Fruit fly (Drosophila melanogaster) whole organism, embryonic: Measurements from ENCODE around the gene CG2663.

Source experiments
- Asciz ChIP-seq: fragments of 200-800 bp; sonication (Bioruptor generic); optimal IDR thresholded peaks from 2 replicates; lab custom pipeline; 2017; ENCODE audit warnings: missing biosample characterization, mild to moderate bottlenecking, missing genetic modification characterization, missing genetic modification reagents
- CG11093 ChIP-seq: fragments of 200-800 bp; sonication (Bioruptor generic); IDR thresholded peaks from 3 replicates; pipeline ENCODE4 v1.3.6; 2022; ENCODE audit warnings: missing biosample characterization, missing genetic modification characterization
- CG12071 ChIP-seq: fragments of 200-800 bp; sonication (Bioruptor generic); optimal IDR thresholded peaks from 3 replicates; lab custom pipeline; 2018; ENCODE audit warnings: missing biosample characterization, mild to moderate bottlenecking, missing genetic modification characterization
- CG12155 ChIP-seq: fragments of 200-800 bp; sonication (Bioruptor generic); optimal IDR thresholded peaks from 3 replicates; lab custom pipeline; 2016; ENCODE audit warnings: missing biosample characterization, missing genetic modification characterization
- CG13123 ChIP-seq: fragments of 200-800 bp; sonication (Bioruptor generic); optimal IDR thresholded peaks from 2 replicates; lab custom pipeline; 2016; ENCODE audit warnings: missing biosample characterization, missing genetic modification characterization
- CG1603 ChIP-seq: fragments of 200-800 bp; sonication (Bioruptor generic); optimal IDR thresholded peaks from 2 replicates; lab custom pipeline; 2019; ENCODE audit warnings: missing biosample characterization, mild to moderate bottlenecking, missing genetic modification characterization, moderate library complexity
- CG17328 ChIP-seq: fragments of 200-800 bp; sonication (Bioruptor generic); IDR thresholded peaks from 2 replicates; pipeline ENCODE4 v1.3.6; 2022; ENCODE audit warnings: missing biosample characterization, missing genetic modification characterization
- CG18599 ChIP-seq: fragments of 200-800 bp; sonication (Bioruptor generic); optimal IDR thresholded peaks from 3 replicates; lab custom pipeline; 2017; ENCODE audit warnings: missing biosample characterization, missing genetic modification characterization, mild to moderate bottlenecking, moderate library complexity, missing genetic modification reagents
- CG18619 ChIP-seq: fragments of 200-800 bp; sonication (Bioruptor generic); optimal IDR thresholded peaks from 3 replicates; lab custom pipeline; 2017; ENCODE audit warnings: missing biosample characterization, mild to moderate bottlenecking, missing genetic modification characterization
- CG30431 ChIP-seq: fragments of 200-800 bp; sonication (Bioruptor generic); optimal IDR thresholded peaks from 2 replicates; lab custom pipeline; 2017; ENCODE audit warnings: missing biosample characterization, missing genetic modification characterization
- CG32772 ChIP-seq: fragments of 200-800 bp; sonication (Bioruptor generic); IDR thresholded peaks from 2 replicates; pipeline ENCODE4 v1.3.6; 2022; ENCODE audit warnings: missing biosample characterization, missing genetic modification characterization
- CG34224 ChIP-seq: fragments of 200-800 bp; sonication (Bioruptor generic); IDR thresholded peaks from 3 replicates; pipeline ENCODE4 v1.3.6; 2022; ENCODE audit warnings: missing biosample characterization, missing genetic modification characterization; ENCODE audit not compliant: partially characterized antibody
- CG4707 ChIP-seq: fragments of 200-800 bp; sonication (Bioruptor generic); optimal IDR thresholded peaks from 2 replicates; lab custom pipeline; 2018; ENCODE audit warnings: missing biosample characterization, mild to moderate bottlenecking, missing genetic modification characterization, moderate library complexity
- CG7839 ChIP-seq: fragments of 200-800 bp; sonication (Bioruptor generic); optimal IDR thresholded peaks from 3 replicates; lab custom pipeline; 2018; ENCODE audit warnings: missing biosample characterization, mild to moderate bottlenecking, missing genetic modification characterization, moderate library complexity
- CG8089 ChIP-seq: fragments of 200-800 bp; sonication (Bioruptor generic); optimal IDR thresholded peaks from 3 replicates; lab custom pipeline; 2016; ENCODE audit warnings: missing biosample characterization, missing genetic modification characterization
- CG8290 ChIP-seq, 3 experiments: fragments of 200-800 bp; sonication (Bioruptor generic); optimal IDR thresholded peaks; 2 replicates each; lab custom pipeline; 2016 to 2019; ENCODE audit warnings: missing biosample characterization in 3 of 3, missing genetic modification characterization in 3 of 3, mild to moderate bottlenecking in 2 of 3, moderate library complexity in 1 of 3
- Dref ChIP-seq: fragments of 200-800 bp; sonication (Bioruptor generic); IDR thresholded peaks from 2 replicates; pipeline ENCODE4 v1.3.6; 2022; ENCODE audit warnings: missing biosample characterization, missing genetic modification characterization
- Elba2 ChIP-seq: fragments of 200-800 bp; sonication (Bioruptor generic); optimal IDR thresholded peaks from 3 replicates; lab custom pipeline; 2016; ENCODE audit warnings: missing biosample characterization, missing genetic modification characterization
- Fer1 ChIP-seq: fragments of 200-800 bp; sonication (Bioruptor generic); optimal IDR thresholded peaks from 2 replicates; lab custom pipeline; 2017; ENCODE audit warnings: missing biosample characterization, mild to moderate bottlenecking, missing genetic modification characterization
- H15 ChIP-seq: fragments of 200-800 bp; sonication (Bioruptor generic); IDR thresholded peaks from 3 replicates; pipeline ENCODE4 v1.3.6; 2022; ENCODE audit warnings: missing biosample characterization, missing genetic modification characterization
- HLH3B ChIP-seq: fragments of 200-800 bp; sonication (Bioruptor generic); IDR thresholded peaks from 2 replicates; pipeline ENCODE4 v1.3.6; 2022; ENCODE audit warnings: missing biosample characterization, missing genetic modification characterization
- NFAT ChIP-seq: fragments of 200-800 bp; sonication (Bioruptor generic); IDR thresholded peaks from 2 replicates; pipeline ENCODE4 v1.3.6; 2022; ENCODE audit warnings: missing biosample characterization, missing genetic modification characterization
- Spps ChIP-seq: fragments of 200-800 bp; sonication (Bioruptor generic); optimal IDR thresholded peaks from 2 replicates; lab custom pipeline; 2018; ENCODE audit warnings: missing biosample characterization, mild to moderate bottlenecking, missing genetic modification characterization
- Sry-β ChIP-seq: fragments of 200-800 bp; sonication (Bioruptor generic); optimal IDR thresholded peaks from 2 replicates; lab custom pipeline; 2018; ENCODE audit warnings: missing biosample characterization, mild to moderate bottlenecking, missing genetic modification characterization, moderate library complexity
- TFAM ChIP-seq: fragments of 200-800 bp; sonication (Bioruptor generic); optimal IDR thresholded peaks from 2 replicates; lab custom pipeline; 2017; ENCODE audit warnings: missing biosample characterization, missing genetic modification characterization, inconsistent platforms
- Taf1 ChIP-seq: fragments of 200-800 bp; sonication (Bioruptor generic); IDR thresholded peaks from 2 replicates; pipeline ENCODE4 v1.3.6; 2022; ENCODE audit warnings: missing biosample characterization, missing genetic modification characterization
- Xrp1 ChIP-seq: fragments of 200-800 bp; sonication (Bioruptor generic); IDR thresholded peaks from 2 replicates; pipeline ENCODE4 v1.3.6; 2022; ENCODE audit warnings: missing biosample characterization, missing genetic modification characterization
- croc ChIP-seq: fragments of 200-800 bp; sonication (Bioruptor generic); conservative IDR thresholded peaks from 3 replicates; pipeline ENCODE4 v1.3.6; 2022; ENCODE audit warnings: missing biosample characterization, missing genetic modification characterization
- crp ChIP-seq, 2 experiments: fragments of 200-800 bp; sonication (Bioruptor generic); optimal IDR thresholded peaks; 2 replicates in 1 of 2; 3 replicates in 1 of 2; lab custom pipeline; 2017; ENCODE audit warnings: missing biosample characterization in 2 of 2, missing genetic modification characterization in 2 of 2, mild to moderate bottlenecking in 1 of 2, moderate library complexity in 1 of 2
- dmrt99B ChIP-seq: fragments of 200-800 bp; sonication (Bioruptor generic); optimal IDR thresholded peaks from 2 replicates; lab custom pipeline; 2018; ENCODE audit warnings: missing biosample characterization, mild to moderate bottlenecking, missing genetic modification characterization, moderate library complexity
- exex ChIP-seq: fragments of 200-800 bp; sonication (Bioruptor generic); optimal IDR thresholded peaks from 4 replicates; lab custom pipeline; 2018; ENCODE audit warnings: missing biosample characterization, mild to moderate bottlenecking, missing genetic modification characterization, moderate library complexity
- gcm ChIP-seq: fragments of 200-800 bp; sonication (Bioruptor generic); optimal IDR thresholded peaks from 2 replicates; lab custom pipeline; 2019; ENCODE audit warnings: missing biosample characterization, mild to moderate bottlenecking, missing genetic modification characterization, moderate library complexity
- kay ChIP-seq: fragments of 200-800 bp; sonication (Bioruptor generic); optimal IDR thresholded peaks from 2 replicates; lab custom pipeline; 2016; ENCODE audit warnings: missing biosample characterization, missing genetic modification characterization
- lilli ChIP-seq: fragments of 200-800 bp; sonication (Bioruptor generic); optimal IDR thresholded peaks from 3 replicates; lab custom pipeline; 2016; ENCODE audit warnings: missing biosample characterization, missing genetic modification characterization
- lmd ChIP-seq: fragments of 200-800 bp; sonication (Bioruptor generic); IDR thresholded peaks from 2 replicates; pipeline ENCODE4 v1.3.6; 2022; ENCODE audit warnings: missing biosample characterization, missing genetic modification characterization
- nau ChIP-seq: fragments of 200-800 bp; sonication (Bioruptor generic); optimal IDR thresholded peaks from 3 replicates; lab custom pipeline; 2017; ENCODE audit warnings: missing biosample characterization, mild to moderate bottlenecking, missing genetic modification characterization, missing genetic modification reagents
- odd ChIP-seq: fragments of 200-800 bp; sonication (Bioruptor generic); optimal IDR thresholded peaks from 2 replicates; lab custom pipeline; 2017; ENCODE audit warnings: missing biosample characterization, mild to moderate bottlenecking, missing genetic modification characterization
- pita ChIP-seq: fragments of 200-800 bp; sonication (Bioruptor generic); optimal IDR thresholded peaks from 2 replicates; lab custom pipeline; 2017; ENCODE audit warnings: missing biosample characterization, mild to moderate bottlenecking, missing genetic modification characterization
- psq ChIP-seq: fragments of 200-800 bp; sonication (Bioruptor generic); optimal IDR thresholded peaks from 2 replicates; lab custom pipeline; 2017; ENCODE audit warnings: missing biosample characterization, missing genetic modification characterization
- repo ChIP-seq: fragments of 200-800 bp; sonication (Bioruptor generic); optimal IDR thresholded peaks from 2 replicates; lab custom pipeline; 2016; ENCODE audit warnings: missing biosample characterization, missing genetic modification characterization
- sima ChIP-seq: fragments of 200-800 bp; sonication (Bioruptor generic); optimal IDR thresholded peaks from 2 replicates; lab custom pipeline; 2016; ENCODE audit warnings: missing biosample characterization, missing genetic modification characterization
- sisA ChIP-seq: fragments of 200-800 bp; sonication (Bioruptor generic); IDR thresholded peaks from 2 replicates; pipeline ENCODE4 v1.3.6; 2022; ENCODE audit warnings: missing biosample characterization, missing genetic modification characterization
- slou ChIP-seq: fragments of 200-800 bp; sonication (Bioruptor generic); optimal IDR thresholded peaks from 3 replicates; lab custom pipeline; 2016; ENCODE audit warnings: missing biosample characterization, missing genetic modification characterization
- slp2 ChIP-seq: fragments of 200-800 bp; sonication (Bioruptor generic); optimal IDR thresholded peaks from 2 replicates; lab custom pipeline; 2016; ENCODE audit warnings: missing biosample characterization, missing genetic modification characterization
- sqz ChIP-seq: fragments of 200-800 bp; sonication (Bioruptor generic); optimal IDR thresholded peaks from 3 replicates; lab custom pipeline; 2018; ENCODE audit warnings: missing biosample characterization, mild to moderate bottlenecking, missing genetic modification characterization
- stwl ChIP-seq: fragments of 200-800 bp; sonication (Bioruptor generic); optimal IDR thresholded peaks from 3 replicates; lab custom pipeline; 2018; ENCODE audit warnings: missing biosample characterization, mild to moderate bottlenecking, missing genetic modification characterization, moderate library complexity
- tap ChIP-seq: fragments of 200-800 bp; optimal IDR thresholded peaks from 3 replicates; lab custom pipeline; 2019; ENCODE audit warnings: missing biosample characterization, mild to moderate bottlenecking, missing genetic modification characterization, moderate library complexity
- wor ChIP-seq: fragments of 200-800 bp; sonication (Bioruptor generic); IDR thresholded peaks from 2 replicates; pipeline ENCODE4 v1.3.6; 2022; ENCODE audit warnings: missing biosample characterization, missing genetic modification characterization
- zen ChIP-seq: fragments of 200-800 bp; sonication (Bioruptor generic); optimal IDR thresholded peaks from 3 replicates; lab custom pipeline; 2018; ENCODE audit warnings: missing biosample characterization, mild to moderate bottlenecking, missing genetic modification characterization, moderate library complexity

CG2663 gene

DNA sequence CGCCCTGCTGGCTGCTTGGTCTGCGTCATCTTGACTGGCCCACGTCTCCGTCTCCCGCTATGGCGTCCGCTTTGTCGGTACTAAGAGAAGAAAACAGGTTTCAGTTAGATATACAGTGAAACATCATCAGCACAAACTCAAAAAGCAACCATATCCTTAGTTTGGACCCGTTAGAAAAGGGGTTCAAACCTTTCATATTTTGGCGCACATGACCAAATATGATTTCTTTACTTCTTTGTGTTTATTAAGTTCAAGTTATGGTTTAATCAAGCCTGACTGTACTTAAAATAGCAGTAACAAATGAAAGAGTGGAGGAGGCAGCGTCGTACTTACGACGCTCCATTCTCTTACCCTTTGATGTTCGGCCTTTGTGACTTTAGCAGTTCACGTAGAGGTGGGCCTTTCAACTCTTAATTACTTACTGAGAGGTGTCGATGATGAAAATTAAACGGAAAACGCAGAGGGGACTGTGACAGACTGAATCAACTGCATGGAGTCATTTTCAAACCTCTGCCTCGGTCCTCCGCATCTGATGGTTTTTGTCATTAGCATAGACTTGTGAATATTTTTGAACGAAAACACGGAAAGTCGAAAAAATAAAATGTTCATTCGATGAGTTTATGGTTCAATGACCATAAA lies 42.1 kb downstream of the CG2663 start (continued):
- TF ChIP-seq croc (GFP tag; lab: Robert Waterston, UW): peak; percentile 52
- TF ChIP-seq sima: peak; percentile 30
- TF ChIP-seq kay (GFP tag; lab: Kevin White, UChicago): peak; percentile 85
- TF ChIP-seq CG17328: peak; percentile 84
- peak; percentile 82 for TF ChIP-seq CG11093 (GFP tag; lab: Robert Waterston, UW)
- no peak for TF ChIP-seq sqz (GFP tag; lab: Kevin White, UChicago)
- peak; percentile 70 for TF ChIP-seq Asciz (GFP tag; lab: Kevin White, UChicago)
- peak; percentile 82 for TF ChIP-seq NFAT
- peak; percentile 78 for TF ChIP-seq nau (GFP tag; lab: Kevin White, UChicago)
- TF ChIP-seq TFAM (GFP tag; lab: Kevin White, UChicago): no peak
- TF ChIP-seq tap: peak; percentile 83
- peak; percentile 34 for TF ChIP-seq CG13123 (GFP tag; lab: Kevin White, UChicago)
- no peak for TF ChIP-seq Elba2 (GFP tag; lab: Kevin White, UChicago)
- TF ChIP-seq CG34224 (GFP tag; lab: Robert Waterston, UW): no peak
- TF ChIP-seq Dref: 0 out of 2 replicates have a peak, but pooled peaks have one; percentile 21
- peak; percentile 52 for TF ChIP-seq slp2 (GFP tag; lab: Kevin White, UChicago)
- peak; percentile 85 for TF ChIP-seq Xrp1 (GFP tag; lab: Robert Waterston, UW)
- peak; percentile 20 for TF ChIP-seq exex
- TF ChIP-seq CG8089 (GFP tag; lab: Kevin White, UChicago): peak; percentile 59
- peak; percentile 88 for TF ChIP-seq CG18599 (GFP tag; lab: Kevin White, UChicago)
- TF ChIP-seq lmd: peak; percentile 88
- TF ChIP-seq lilli (GFP tag; lab: Kevin White, UChicago): peak; percentile 91
- TF ChIP-seq CG18619: peak; percentile 79
- TF ChIP-seq CG12071 (GFP tag; lab: Kevin White, UChicago): peak; percentile 84
- TF ChIP-seq psq (GFP tag; lab: Kevin White, UChicago): peak; percentile 41
- TF ChIP-seq CG12155: peak; percentile 84
- TF ChIP-seq gcm (GFP tag; lab: Kevin White, UChicago): peak; percentile 56
- peak; percentile 40 for TF ChIP-seq CG4707 (GFP tag; lab: Kevin White, UChicago)
- TF ChIP-seq pita (GFP tag; lab: Kevin White, UChicago): no peak
- peak; percentile 71 for TF ChIP-seq repo (GFP tag; lab: Kevin White, UChicago)
- TF ChIP-seq Fer1 (GFP tag; lab: Kevin White, UChicago): peak; percentile 83
- peak; percentile 81 for TF ChIP-seq sisA (GFP tag; lab: Robert Waterston, UW)
- peak; percentile 86 for TF ChIP-seq HLH3B
- TF ChIP-seq Sry-β (GFP tag; lab: Kevin White, UChicago): no peak
- TF ChIP-seq dmrt99B (tag; lab: Kevin White, UChicago): peak; percentile 88
- no peak for TF ChIP-seq slou (GFP tag; lab: Kevin White, UChicago)
- TF ChIP-seq Spps: peak; percentile 47
- peak; percentile 81 for TF ChIP-seq Taf1
- no peak for TF ChIP-seq stwl (tag; lab: Kevin White, UChicago)
- TF ChIP-seq CG30431 (GFP tag; lab: Kevin White, UChicago): peak; percentile 74
- TF ChIP-seq CG8290 (GFP tag; optimal IDR thresholded peaks at IDR 0.05; lab: Kevin White, UChicago): no peak
- peak in 1 of 2 experiments; percentile 87 for TF ChIP-seq CG8290 (tag; optimal IDR thresholded peaks at IDR 0.05; lab: Kevin White, UChicago)
- peak; percentile 87 for TF ChIP-seq CG7839 (tag; lab: Kevin White, UChicago)
- TF ChIP-seq wor (GFP tag; lab: Robert Waterston, UW): peak; percentile 42; the same call in 1 of the 2 replicates
- TF ChIP-seq CG1603 (tag; lab: Kevin White, UChicago): peak; percentile 86
- peak; percentile 67 for TF ChIP-seq odd (GFP tag; lab: Kevin White, UChicago)
- peak; percentile 79 for TF ChIP-seq CG32772 (GFP tag; lab: Robert Waterston, UW)
- TF ChIP-seq zen (tag; lab: Kevin White, UChicago): peak; percentile 20
- TF ChIP-seq crp (GFP tag; optimal IDR thresholded peaks at IDR 0.05; lab: Kevin White, UChicago): peak in 1 of 2 experiments; percentile 27
- TF ChIP-seq H15 (GFP tag; lab: Robert Waterston, UW): peak; percentile 82
